Fruit fly (Drosophila melanogaster): ENCODE measurements around the gene Spc105R.

DNA sequence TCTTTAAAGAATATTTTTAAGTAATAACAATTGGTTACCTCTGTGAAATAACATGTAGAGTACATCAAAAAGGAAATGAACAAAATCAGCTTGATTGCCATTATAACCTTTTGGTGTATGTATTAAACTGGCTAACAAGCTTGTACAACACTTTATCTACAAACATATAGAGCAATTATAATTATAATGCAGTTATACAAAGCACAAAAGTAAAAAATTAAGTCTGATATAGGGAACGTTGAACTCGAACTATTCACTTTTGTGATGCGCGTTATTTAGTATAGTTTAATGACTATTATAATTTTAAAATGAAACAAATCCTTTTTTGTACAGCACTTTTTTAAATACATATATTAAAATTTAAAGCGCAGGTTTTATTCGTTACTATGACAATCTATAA, 44.6 kb upstream of the Spc105R start, which contains the start of gene CG33912:
- TF ChIP-seq psq (optimal IDR thresholded peaks at IDR 0.05) (no peak), pan (optimal IDR thresholded peaks at IDR 0.05) (no peak), usp (GFP tag; optimal IDR thresholded peaks at IDR 0.05) (no peak), Dll (optimal IDR thresholded peaks at IDR 0.05) (no peak), EcR (GFP tag; optimal IDR thresholded peaks at IDR 0.05) (no peak)

All from whole organism.